Fruit fly (Drosophila melanogaster) Kc167 (cell line): ENCODE measurements around the gene me31B.

Source experiments
- Myc ChIP-seq: fragments of >200 bp; optimal IDR thresholded peaks from 2 replicates; lab custom pipeline; 2017; ENCODE audit warnings: missing external identifiers
- Sin3A ChIP-seq: fragments of >200 bp; optimal IDR thresholded peaks from 2 replicates; lab custom pipeline; 2018; ENCODE audit warnings: missing external identifiers
- h ChIP-seq: fragments of >200 bp; optimal IDR thresholded peaks from 3 replicates; lab custom pipeline; 2018; ENCODE audit warnings: missing external identifiers
- insv ChIP-seq: fragments of >200 bp; optimal IDR thresholded peaks from 3 replicates; lab custom pipeline; 2018; ENCODE audit warnings: missing external identifiers
- psq ChIP-seq: fragments of >200 bp; optimal IDR thresholded peaks from 2 replicates; lab custom pipeline; 2017; ENCODE audit warnings: missing external identifiers
- ttk ChIP-seq: sonication (Bioruptor generic); optimal IDR thresholded peaks from 2 replicates; lab custom pipeline; 2017; ENCODE audit warnings: missing external identifiers

DNA sequence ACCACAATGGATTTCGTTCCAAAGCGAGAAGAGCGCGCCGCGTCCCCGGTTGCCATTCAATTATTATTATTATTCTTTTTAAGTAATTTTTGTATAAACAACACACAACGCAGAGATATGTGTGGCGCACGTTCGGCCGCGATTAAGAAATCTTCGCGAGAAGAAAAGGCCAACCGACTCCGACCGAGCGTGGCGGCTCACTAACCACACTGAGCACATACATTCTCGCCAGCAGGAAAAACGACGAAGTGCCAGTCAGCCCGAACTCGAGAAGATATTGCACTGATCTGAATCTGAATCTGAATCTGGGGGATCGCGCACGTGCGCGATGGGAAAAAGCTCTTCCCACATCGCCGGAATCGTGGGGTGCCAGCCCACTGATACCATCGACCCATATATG is 40.2 kb upstream of the me31B start, which contains the start of gene Sur:
- TF ChIP-seq ttk (lab: Kevin White, UChicago) (no peak), insv (lab: Kevin White, UChicago) (no peak), psq (lab: Kevin White, UChicago) (no peak), Myc (no peak), h (lab: Kevin White, UChicago) (no peak), Sin3A (lab: Kevin White, UChicago) (no peak)
